Fruit fly (Drosophila melanogaster) whole organism, embryonic: ENCODE results near the gene CG11294.

ENCODE experiments used
- ATbp ChIP-seq: fragments of 200-800 bp; sonication (Bioruptor generic); optimal IDR thresholded peaks from 2 replicates; lab custom pipeline; 2017; ENCODE audit warnings: missing biosample characterization, mild to moderate bottlenecking, missing genetic modification characterization, missing genetic modification reagents
- Adf1 ChIP-seq: fragments of 200-800 bp; sonication (Bioruptor generic); IDR thresholded peaks from 2 replicates; pipeline ENCODE4 v1.3.6; 2022; ENCODE audit warnings: missing biosample characterization, missing genetic modification characterization
- CG10209 ChIP-seq: fragments of 200-800 bp; sonication (Bioruptor generic); optimal IDR thresholded peaks from 3 replicates; lab custom pipeline; 2017; ENCODE audit warnings: missing biosample characterization, mild to moderate bottlenecking, missing genetic modification characterization, missing genetic modification reagents
- CG10274 ChIP-seq: fragments of 200-800 bp; sonication (Bioruptor generic); optimal IDR thresholded peaks from 3 replicates; lab custom pipeline; 2017; ENCODE audit warnings: missing biosample characterization, mild to moderate bottlenecking, missing genetic modification characterization
- CG11247 ChIP-seq: fragments of 200-800 bp; sonication (Bioruptor generic); IDR thresholded peaks from 2 replicates; pipeline ENCODE4 v1.3.6; 2022; ENCODE audit warnings: missing biosample characterization, missing genetic modification characterization
- CG11504 ChIP-seq: fragments of 200-800 bp; sonication (Bioruptor generic); optimal IDR thresholded peaks from 3 replicates; lab custom pipeline; 2019; ENCODE audit warnings: missing biosample characterization, mild to moderate bottlenecking, missing genetic modification characterization, moderate library complexity
- CG11560 ChIP-seq: fragments of 200-800 bp; sonication (Bioruptor generic); IDR thresholded peaks from 3 replicates; pipeline ENCODE4 v1.3.6; 2022; ENCODE audit warnings: missing biosample characterization, missing genetic modification characterization
- CG11723 ChIP-seq: fragments of 200-800 bp; sonication (Bioruptor generic); optimal IDR thresholded peaks from 2 replicates; lab custom pipeline; 2017; ENCODE audit warnings: missing biosample characterization, mild to moderate bottlenecking, missing genetic modification characterization
- CG12071 ChIP-seq: fragments of 200-800 bp; sonication (Bioruptor generic); optimal IDR thresholded peaks from 3 replicates; lab custom pipeline; 2018; ENCODE audit warnings: missing biosample characterization, mild to moderate bottlenecking, missing genetic modification characterization
- CG12104 ChIP-seq: fragments of 200-800 bp; sonication (Bioruptor generic); optimal IDR thresholded peaks from 3 replicates; lab custom pipeline; 2016; ENCODE audit warnings: missing biosample characterization, missing genetic modification characterization
- CG12769 ChIP-seq: fragments of 200-800 bp; sonication (Bioruptor generic); optimal IDR thresholded peaks from 2 replicates; lab custom pipeline; 2019; ENCODE audit warnings: missing biosample characterization, mild to moderate bottlenecking, missing genetic modification characterization, moderate library complexity
- CG13894 ChIP-seq: fragments of 200-800 bp; sonication (Bioruptor generic); optimal IDR thresholded peaks from 3 replicates; lab custom pipeline; 2018; ENCODE audit warnings: missing biosample characterization, mild to moderate bottlenecking, missing genetic modification characterization, moderate library complexity
- CG14667 ChIP-seq: fragments of 200-800 bp; sonication (Bioruptor generic); IDR thresholded peaks from 2 replicates; pipeline ENCODE4 v1.3.6; 2022; ENCODE audit warnings: missing biosample characterization, missing genetic modification characterization
- CG16815 ChIP-seq: fragments of 200-800 bp; sonication (Bioruptor generic); optimal IDR thresholded peaks from 3 replicates; lab custom pipeline; 2017; ENCODE audit warnings: missing biosample characterization, mild to moderate bottlenecking, missing genetic modification characterization
- CG18764 ChIP-seq: fragments of 200-800 bp; sonication (Bioruptor generic); optimal IDR thresholded peaks from 3 replicates; lab custom pipeline; 2016; ENCODE audit warnings: missing biosample characterization, missing genetic modification characterization
- CG33557 ChIP-seq: fragments of 200-800 bp; sonication (Bioruptor generic); optimal IDR thresholded peaks from 2 replicates; lab custom pipeline; 2019; ENCODE audit warnings: missing biosample characterization, mild to moderate bottlenecking, missing genetic modification characterization, moderate library complexity
- CG34422 ChIP-seq: fragments of 200-800 bp; sonication (Bioruptor generic); IDR thresholded peaks from 3 replicates; pipeline ENCODE4 v1.3.6; 2022; ENCODE audit warnings: missing biosample characterization, missing genetic modification characterization
- CG4328 ChIP-seq: fragments of 200-800 bp; sonication (Bioruptor generic); optimal IDR thresholded peaks from 3 replicates; lab custom pipeline; 2017; ENCODE audit warnings: missing biosample characterization, missing genetic modification reagents, missing genetic modification characterization
- CG8359 ChIP-seq: fragments of 200-800 bp; sonication (Bioruptor generic); optimal IDR thresholded peaks from 2 replicates; lab custom pipeline; 2017; ENCODE audit warnings: missing biosample characterization, mild to moderate bottlenecking, missing genetic modification characterization, borderline replicate concordance
- Dad ChIP-seq: fragments of 200-800 bp; sonication (Bioruptor generic); optimal IDR thresholded peaks from 3 replicates; lab custom pipeline; 2016; ENCODE audit warnings: missing biosample characterization, missing genetic modification characterization
- Dip3 ChIP-seq: fragments of 200-800 bp; sonication (Bioruptor generic); optimal IDR thresholded peaks from 3 replicates; lab custom pipeline; 2016; ENCODE audit warnings: missing biosample characterization, missing genetic modification characterization
- Doc3 ChIP-seq: fragments of 200-800 bp; sonication (Bioruptor generic); IDR thresholded peaks from 3 replicates; pipeline ENCODE4 v1.3.6; 2022; ENCODE audit warnings: missing biosample characterization, missing genetic modification characterization; ENCODE audit not compliant: partially characterized antibody
- Drgx ChIP-seq: fragments of 200-800 bp; sonication (Bioruptor generic); IDR thresholded peaks from 2 replicates; pipeline ENCODE4 v1.3.6; 2022; ENCODE audit warnings: missing biosample characterization, missing genetic modification characterization
- HLH4C ChIP-seq: fragments of 200-800 bp; sonication (Bioruptor generic); IDR thresholded peaks from 3 replicates; pipeline ENCODE4 v1.3.6; 2022; ENCODE audit warnings: missing biosample characterization, missing genetic modification characterization; ENCODE audit not compliant: partially characterized antibody
- Hr51 ChIP-seq, 2 experiments: fragments of 200-800 bp; sonication (Bioruptor generic); optimal IDR thresholded peaks; 2 replicates in 1 of 2; 3 replicates in 1 of 2; lab custom pipeline; 2016 to 2018; ENCODE audit warnings: missing biosample characterization in 2 of 2, missing genetic modification characterization in 2 of 2, mild to moderate bottlenecking in 1 of 2, moderate library complexity in 1 of 2
- Hsf ChIP-seq: fragments of 200-800 bp; sonication (Bioruptor generic); optimal IDR thresholded peaks from 3 replicates; lab custom pipeline; 2016; ENCODE audit warnings: missing biosample characterization, missing genetic modification characterization
- Lhr ChIP-seq: fragments of 200-800 bp; sonication (Bioruptor generic); optimal IDR thresholded peaks from 3 replicates; lab custom pipeline; 2017; ENCODE audit warnings: mild to moderate bottlenecking, missing biosample characterization, missing genetic modification reagents, missing genetic modification characterization
- NK7.1 ChIP-seq: fragments of 200-800 bp; sonication (Bioruptor generic); optimal IDR thresholded peaks from 3 replicates; lab custom pipeline; 2016; ENCODE audit warnings: missing biosample characterization, missing genetic modification characterization
- Nf-YA ChIP-seq: fragments of 200-800 bp; sonication (Bioruptor generic); IDR thresholded peaks from 2 replicates; pipeline ENCODE4 v1.3.6; 2022; ENCODE audit warnings: missing biosample characterization, missing genetic modification characterization
- Rx ChIP-seq: fragments of 200-800 bp; sonication (Bioruptor generic); IDR thresholded peaks from 2 replicates; pipeline ENCODE4 v1.3.6; 2022; ENCODE audit warnings: missing biosample characterization, missing genetic modification characterization
- Xrp1 ChIP-seq: fragments of 200-800 bp; sonication (Bioruptor generic); IDR thresholded peaks from 2 replicates; pipeline ENCODE4 v1.3.6; 2022; ENCODE audit warnings: missing biosample characterization, missing genetic modification characterization
- amos ChIP-seq: fragments of 200-800 bp; sonication (Bioruptor generic); IDR thresholded peaks from 2 replicates; pipeline ENCODE4 v1.3.6; 2022; ENCODE audit warnings: missing biosample characterization, missing genetic modification characterization; ENCODE audit not compliant: partially characterized antibody
- chif ChIP-seq, 2 experiments: fragments of 200-800 bp; sonication (Bioruptor generic); optimal IDR thresholded peaks; 3 replicates each; lab custom pipeline; 2016; ENCODE audit warnings: missing biosample characterization in 2 of 2, missing genetic modification characterization in 2 of 2
- cwo ChIP-seq: fragments of 200-800 bp; sonication (Bioruptor generic); optimal IDR thresholded peaks from 3 replicates; lab custom pipeline; 2017; ENCODE audit warnings: missing biosample characterization, missing genetic modification characterization, mild to moderate bottlenecking, moderate library complexity, missing genetic modification reagents
- danr ChIP-seq: fragments of 200-800 bp; sonication (Bioruptor generic); IDR thresholded peaks from 2 replicates; pipeline ENCODE4 v1.3.6; 2022; ENCODE audit warnings: missing biosample characterization, missing genetic modification characterization
- dmrt99B ChIP-seq: fragments of 200-800 bp; sonication (Bioruptor generic); optimal IDR thresholded peaks from 2 replicates; lab custom pipeline; 2018; ENCODE audit warnings: missing biosample characterization, mild to moderate bottlenecking, missing genetic modification characterization, moderate library complexity
- eve ChIP-seq, 2 experiments: fragments of >200 bp; optimal IDR thresholded peaks; 2 replicates each; lab custom pipeline; 2017; ENCODE audit warnings: missing biosample characterization in 2 of 2, missing genetic modification characterization in 2 of 2
- h ChIP-seq: fragments of >200 bp; optimal IDR thresholded peaks from 2 replicates; lab custom pipeline; 2017
- hkb ChIP-seq, 2 experiments: fragments of 200-800 bp in 1 of 2; fragments of >200 bp in 1 of 2; sonication (Bioruptor generic) in 1 of 2; IDR thresholded peaks in 1 of 2; optimal IDR thresholded peaks in 1 of 2; 2 replicates each; pipeline versions ENCODE4 v1.3.6 to Lab custom; 2017 to 2022; ENCODE audit warnings: missing biosample characterization in 1 of 2, missing genetic modification characterization in 1 of 2
- klu ChIP-seq: fragments of 200-800 bp; sonication (Bioruptor generic); IDR thresholded peaks from 2 replicates; pipeline ENCODE4 v1.3.6; 2022; ENCODE audit warnings: missing biosample characterization, missing genetic modification characterization
- mam ChIP-seq: fragments of 200-800 bp; sonication (Bioruptor generic); optimal IDR thresholded peaks from 3 replicates; lab custom pipeline; 2016; ENCODE audit warnings: missing biosample characterization, missing genetic modification characterization
- nerfin-2 ChIP-seq: fragments of 200-800 bp; sonication (Bioruptor generic); IDR thresholded peaks from 2 replicates; pipeline ENCODE4 v1.3.6; 2022; ENCODE audit warnings: missing biosample characterization, missing genetic modification characterization; ENCODE audit not compliant: partially characterized antibody
- nom ChIP-seq: fragments of 200-800 bp; sonication (Bioruptor generic); optimal IDR thresholded peaks from 2 replicates; lab custom pipeline; 2017; ENCODE audit warnings: missing biosample characterization, missing genetic modification characterization, mild to moderate bottlenecking, moderate library complexity, missing genetic modification reagents
- row ChIP-seq: fragments of 200-800 bp; sonication (Bioruptor generic); IDR thresholded peaks from 3 replicates; pipeline ENCODE4 v1.3.6; 2022; ENCODE audit warnings: missing biosample characterization, missing genetic modification characterization
- sd ChIP-seq: fragments of 200-800 bp; sonication (Bioruptor generic); optimal IDR thresholded peaks from 3 replicates; lab custom pipeline; 2018; ENCODE audit warnings: missing biosample characterization, mild to moderate bottlenecking, missing genetic modification characterization, moderate library complexity
- zen2 ChIP-seq: fragments of 200-800 bp; sonication (Bioruptor generic); IDR thresholded peaks from 3 replicates; pipeline ENCODE4 v1.3.6; 2022; ENCODE audit warnings: missing biosample characterization, missing genetic modification characterization; ENCODE audit not compliant: partially characterized antibody
- zfh2 ChIP-seq: fragments of 200-800 bp; sonication (Bioruptor generic); optimal IDR thresholded peaks from 2 replicates; lab custom pipeline; 2016; ENCODE audit warnings: missing biosample characterization, missing genetic modification characterization

CG11294 gene

DNA sequence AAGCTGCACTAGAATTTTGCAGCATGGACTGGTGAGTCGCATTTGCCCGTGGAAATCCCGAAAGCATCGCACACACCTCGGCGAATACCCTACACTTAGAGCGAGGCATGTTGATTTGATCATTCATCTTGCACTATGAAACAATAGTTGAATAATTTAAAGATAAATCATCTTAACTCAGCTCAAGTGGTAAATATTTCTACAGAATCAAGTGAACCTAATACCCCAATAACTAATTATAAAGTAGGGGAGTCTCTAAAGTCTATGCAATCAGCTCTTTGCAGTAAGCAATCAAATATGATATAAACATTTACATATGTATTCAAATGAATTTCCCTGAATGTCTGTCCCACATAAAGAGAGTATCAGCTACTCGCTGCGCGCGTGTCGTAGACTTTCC is 16.0 kb downstream of the CG11294 start (continued):
- peak; percentile 34; the same call in 1 of the 2 replicates for TF ChIP-seq Rx (GFP tag; lab: Robert Waterston, UW)
- peak; percentile 27 for TF ChIP-seq CG10274 (GFP tag; lab: Kevin White, UChicago)
- peak; percentile 57 for TF ChIP-seq CG12769 (tag; lab: Kevin White, UChicago)
- TF ChIP-seq CG8359 (GFP tag; lab: Kevin White, UChicago) = peak; percentile 70
- TF ChIP-seq CG11247 (GFP tag; lab: Robert Waterston, UW) = no peak
- TF ChIP-seq CG14667 = peak; percentile 69
- peak; percentile 72 for TF ChIP-seq NK7.1
- TF ChIP-seq Nf-YA = peak; percentile 23; the same call in 1 of the 2 replicates
- TF ChIP-seq CG16815 (GFP tag; lab: Kevin White, UChicago) = no peak
- peak; percentile 78 for TF ChIP-seq mam (GFP tag; lab: Kevin White, UChicago)
- TF ChIP-seq, all 482 proteins: peak for 80

DNA sequence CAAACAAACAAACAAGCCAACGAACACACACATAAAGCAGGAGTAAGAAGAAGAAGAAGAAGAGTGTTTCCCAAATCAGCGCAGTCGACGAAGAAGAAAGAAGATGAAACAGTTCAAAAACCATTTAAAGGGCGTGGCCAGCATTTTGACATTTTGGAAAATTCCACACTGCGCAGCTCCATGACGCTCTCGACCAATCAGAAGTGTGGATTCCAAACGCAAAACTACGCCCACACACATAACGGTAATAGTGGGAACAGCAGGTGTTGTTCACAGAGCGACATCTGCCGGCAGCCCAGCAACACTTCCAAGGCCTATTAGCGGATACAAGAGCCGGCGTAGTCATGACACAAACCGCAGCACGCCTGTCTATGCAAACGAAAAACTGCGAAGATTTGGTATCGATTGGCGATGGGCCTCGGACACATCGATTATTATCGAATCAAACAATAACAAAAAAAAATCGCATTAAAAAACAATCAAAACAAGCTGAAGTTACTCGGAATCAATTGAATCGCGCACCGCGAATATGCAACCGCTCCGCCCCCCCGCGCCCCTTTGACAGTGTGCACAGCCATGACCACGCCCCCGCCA is 16.7 kb downstream of the CG11294 start, which contains the start of gene Rubicon:
Gene Rubicon (plus strand): TSS at position 433 of the 594 bp plus-strand sequence.
- TF ChIP-seq CG34422 (GFP tag; lab: Robert Waterston, UW) (peak; percentile 61; the same call in 1 of the 3 replicates), CG4328 (GFP tag; lab: Kevin White, UChicago) (no peak), CG33557 (peak; percentile 28), CG12071 (GFP tag; lab: Kevin White, UChicago) (peak; percentile 3), Adf1 (GFP tag; lab: Robert Waterston, UW) (0 out of 2 replicates have a peak, but pooled peaks have one; percentile 17), CG11504 (tag; lab: Kevin White, UChicago) (peak; percentile 36), amos (peak; percentile 93), Lhr (GFP tag; lab: Kevin White, UChicago) (peak; percentile 89), dmrt99B (tag; lab: Kevin White, UChicago) (no peak), row (GFP tag; lab: Robert Waterston, UW) (peak; percentile 46; the same call in 1 of the 3 replicates), CG12769 (tag; lab: Kevin White, UChicago) (peak; percentile 55), eve (GFP tag; optimal IDR thresholded peaks at IDR 0.05; lab: Kevin White, UChicago) (no peak), Hsf (GFP tag; lab: Kevin White, UChicago) (no peak), CG13894 (tag; lab: Kevin White, UChicago) (peak; percentile 84), Dad (GFP tag; lab: Kevin White, UChicago) (peak; percentile 30), ATbp (GFP tag; lab: Kevin White, UChicago) (peak; percentile 18), Dip3 (GFP tag; lab: Kevin White, UChicago) (peak; percentile 99), Doc3 (GFP tag; lab: Robert Waterston, UW) (peak; percentile 79), CG10209 (GFP tag; lab: Kevin White, UChicago) (no peak), danr (no peak), zfh2 (GFP tag; lab: Kevin White, UChicago) (peak; percentile 4), chif (GFP tag; optimal IDR thresholded peaks at IDR 0.05; lab: Kevin White, UChicago) (peak in 1 of 2 experiments; percentile 29), zen2 (GFP tag; lab: Robert Waterston, UW) (peak; percentile 83; the same call in 2 of the 3 replicates), CG11723 (GFP tag; lab: Kevin White, UChicago) (no peak), sd (tag; lab: Kevin White, UChicago) (peak; percentile 60), klu (peak; percentile 9; the same call in 1 of the 2 replicates), CG12104 (GFP tag; lab: Kevin White, UChicago) (no peak), nerfin-2 (GFP tag; lab: Robert Waterston, UW) (peak; percentile 83), hkb (optimal IDR thresholded peaks at IDR 0.05; lab: Kevin White, UChicago) (peak; percentile 16), hkb (GFP tag; IDR thresholded peaks at IDR 0.05; lab: Robert Waterston, UW) (peak; percentile 62; the same call in 1 of the 2 replicates), HLH4C (peak; percentile 91), CG18764 (GFP tag; lab: Kevin White, UChicago) (no peak), nom (GFP tag; lab: Kevin White, UChicago) (peak; percentile 86), Hr51 (GFP tag; optimal IDR thresholded peaks at IDR 0.05; lab: Kevin White, UChicago) (peak; percentile 16 to 24), CG11560 (tag; lab: Robert Waterston, UW) (peak; percentile 88), Xrp1 (0 out of 2 replicates have a peak, but pooled peaks have one; percentile 20), h (no peak), Drgx (GFP tag; lab: Robert Waterston, UW) (peak; percentile 64; the same call in 1 of the 2 replicates), cwo (no peak)
